Worm (Caenorhabditis elegans) whole organism, L4/young adult: ENCODE data around the gene clec-150.

Experiments used
- W03F9.2 ChIP-seq: fragments of 150-350 bp; optimal IDR thresholded peaks from 2 replicates; lab custom pipeline; 2014; ENCODE audit warnings: missing biosample characterization, missing genetic modification characterization
- dao-5 ChIP-seq: sonication (generic microtip); optimal IDR thresholded peaks from 2 replicates; lab custom pipeline; 2016; ENCODE audit warnings: missing genotype, missing genetic modification characterization, moderate library complexity, missing compliant biosample characterization
- him-1 ChIP-seq: sonication (generic microtip); optimal IDR thresholded peaks from 2 replicates; lab custom pipeline; 2016; ENCODE audit warnings: missing genotype, missing genetic modification reagents, missing genetic modification characterization, missing compliant biosample characterization

Gene clec-150

ce11 chrIII:1052291-1052690 is 49.8 kb downstream of the clec-150 start:
- no peak for TF ChIP-seq W03F9.2 (tag; lab: Kevin White, UChicago)
- no peak for TF ChIP-seq him-1 (tag; lab: Kevin White, UChicago)
- no peak for TF ChIP-seq dao-5 (tag; lab: Kevin White, UChicago)

- TF ChIP-seq him-1 (tag; lab: Kevin White, UChicago) (no peak), dao-5 (tag; lab: Kevin White, UChicago) (no peak), W03F9.2 (tag; lab: Kevin White, UChicago) (no peak)
Observed at ce11 chrIII:1053067-1053466, 50.6 kb downstream of the clec-150 start, which contains the start of gene fbxo-11.2. Gene fbxo-11.2, minus strand, starts transcription at chrIII:1053242.

- TF ChIP-seq dao-5 (tag; lab: Kevin White, UChicago) (no peak), him-1 (tag; lab: Kevin White, UChicago) (no peak), W03F9.2 (tag; lab: Kevin White, UChicago) (no peak)
Observed at ce11 chrIII:1054096-1054495, 51.6 kb downstream of the clec-150 start.
